Worm (Caenorhabditis elegans) whole organism, L1 larva: ENCODE data around the gene T28H10.2.

Source experiments
- Y116A8C.19 ChIP-seq: sonication (generic microtip); optimal IDR thresholded peaks from 2 replicates; lab custom pipeline; 2016; ENCODE audit warnings: missing compliant biosample characterization, missing genetic modification characterization, borderline replicate concordance
- aha-1 ChIP-seq: fragments of 150-350 bp; optimal IDR thresholded peaks from 2 replicates; lab custom pipeline; 2014; ENCODE audit warnings: missing biosample characterization, missing genetic modification characterization
- alr-1 ChIP-seq: fragments of 200-800 bp; sonication (Bioruptor generic); optimal IDR thresholded peaks from 2 replicates; lab custom pipeline; 2018; ENCODE audit warnings: borderline replicate concordance, mild to moderate bottlenecking, missing genetic modification characterization, missing compliant biosample characterization
- ama-1 ChIP-seq: fragments of 150-350 bp; optimal IDR thresholded peaks from 2 replicates; lab custom pipeline; 2014
- dpl-1 ChIP-seq, 3 experiments: fragments of 150-350 bp in 2 of 3; sonication (generic microtip) in 1 of 3; optimal IDR thresholded peaks; 2 replicates each; lab custom pipeline; 2014 to 2017; ENCODE audit warnings: missing biosample characterization in 3 of 3, missing genetic modification characterization in 3 of 3, missing genetic modification reagents in 3 of 3
- elt-2 ChIP-seq: sonication (generic microtip); optimal IDR thresholded peaks from 2 replicates; lab custom pipeline; 2016; ENCODE audit warnings: missing genetic modification characterization, mild to moderate bottlenecking, inconsistent platforms, missing compliant biosample characterization, missing genetic modification reagents
- nhr-237 ChIP-seq: fragments of 150-350 bp; optimal IDR thresholded peaks from 2 replicates; lab custom pipeline; 2014; ENCODE audit warnings: missing biosample characterization, missing genetic modification characterization
- nhr-84 ChIP-seq: sonication (generic microtip); optimal IDR thresholded peaks from 2 replicates; lab custom pipeline; 2017; ENCODE audit warnings: missing biosample characterization, missing genetic modification characterization
- snpc-4 ChIP-seq: fragments of 150-350 bp; optimal IDR thresholded peaks from 2 replicates; lab custom pipeline; 2014; ENCODE audit warnings: missing biosample characterization, missing genetic modification characterization
- zag-1 ChIP-seq: fragments of 150-350 bp; optimal IDR thresholded peaks from 2 replicates; lab custom pipeline; 2014; ENCODE audit warnings: missing biosample characterization, missing genetic modification characterization

DNA sequence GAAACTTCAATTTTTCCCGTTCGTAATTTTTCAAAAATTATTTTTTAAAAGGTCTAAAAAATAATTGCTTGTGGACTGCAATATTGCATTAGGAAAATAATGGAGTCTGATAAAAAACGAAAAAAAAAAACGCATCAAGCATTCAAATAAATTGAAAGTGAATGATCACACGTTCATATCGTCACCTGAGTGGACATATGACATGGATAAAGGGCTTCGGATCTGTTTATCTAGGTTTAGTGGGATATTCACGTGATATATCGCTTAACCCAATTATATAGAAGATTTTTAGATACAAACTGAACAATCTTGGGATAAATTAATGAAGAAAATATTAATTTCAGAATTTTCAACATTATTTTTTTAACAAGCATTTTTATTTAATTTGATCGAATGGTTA is 38.0 kb upstream of the T28H10.2 start:
- TF ChIP-seq nhr-237 (tag; lab: Kevin White, UChicago) (no peak), aha-1 (tag; lab: Kevin White, UChicago) (no peak), ama-1 (no peak), zag-1 (tag; lab: Kevin White, UChicago) (no peak), dpl-1 (GFP tag; optimal IDR thresholded peaks at IDR 0.05; lab: Kevin White, UChicago) (no peak), alr-1 (tag; lab: Kevin White, UChicago) (no peak), nhr-84 (no peak), elt-2 (tag; lab: Kevin White, UChicago) (no peak), Y116A8C.19 (tag; lab: Kevin White, UChicago) (no peak), snpc-4 (tag; lab: Kevin White, UChicago) (no peak)
